Fruit fly (Drosophila melanogaster) whole organism, embryonic: ENCODE data around the gene mib1.

Experiments
- C15 ChIP-seq: fragments of 200-800 bp; sonication (Bioruptor generic); IDR thresholded peaks from 3 replicates; pipeline ENCODE4 v1.3.6; 2022; ENCODE audit warnings: missing biosample characterization, missing genetic modification characterization
- CG10321 ChIP-seq: fragments of 200-800 bp; sonication (Bioruptor generic); IDR thresholded peaks from 2 replicates; pipeline ENCODE4 v1.3.6; 2022; ENCODE audit warnings: missing biosample characterization, missing genetic modification characterization
- CG10366 ChIP-seq: fragments of 200-800 bp; sonication (Bioruptor generic); IDR thresholded peaks from 2 replicates; pipeline ENCODE4 v1.3.6; 2022; ENCODE audit warnings: missing biosample characterization, missing genetic modification characterization
- CG10431 ChIP-seq: fragments of 200-800 bp; sonication (Bioruptor generic); optimal IDR thresholded peaks from 3 replicates; lab custom pipeline; 2018; ENCODE audit warnings: missing biosample characterization, mild to moderate bottlenecking, missing genetic modification characterization
- CG10565 ChIP-seq: fragments of 200-800 bp; sonication (Bioruptor generic); optimal IDR thresholded peaks from 3 replicates; lab custom pipeline; 2016; ENCODE audit warnings: missing biosample characterization, mild to moderate bottlenecking, missing genetic modification characterization
- CG11560 ChIP-seq: fragments of 200-800 bp; sonication (Bioruptor generic); IDR thresholded peaks from 3 replicates; pipeline ENCODE4 v1.3.6; 2022; ENCODE audit warnings: missing biosample characterization, missing genetic modification characterization
- CG12659 ChIP-seq: fragments of 200-800 bp; sonication (Bioruptor generic); optimal IDR thresholded peaks from 3 replicates; lab custom pipeline; 2017; ENCODE audit warnings: mild to moderate bottlenecking, missing biosample characterization, missing genetic modification reagents, missing genetic modification characterization
- CG14014 ChIP-seq: fragments of 200-800 bp; sonication (Bioruptor generic); IDR thresholded peaks from 2 replicates; pipeline ENCODE4 v1.3.6; 2022; ENCODE audit warnings: missing biosample characterization, missing genetic modification characterization
- CG14667 ChIP-seq: fragments of 200-800 bp; sonication (Bioruptor generic); IDR thresholded peaks from 2 replicates; pipeline ENCODE4 v1.3.6; 2022; ENCODE audit warnings: missing biosample characterization, missing genetic modification characterization
- CG15696 ChIP-seq: fragments of 200-800 bp; sonication (Bioruptor generic); optimal IDR thresholded peaks from 2 replicates; lab custom pipeline; 2019; ENCODE audit warnings: missing biosample characterization, mild to moderate bottlenecking, missing genetic modification characterization, moderate library complexity
- CG16813 ChIP-seq: fragments of 200-800 bp; sonication (Bioruptor generic); IDR thresholded peaks from 3 replicates; pipeline ENCODE4 v1.3.6; 2022; ENCODE audit warnings: missing biosample characterization, missing genetic modification characterization; ENCODE audit not compliant: partially characterized antibody
- CG16863 ChIP-seq: fragments of 200-800 bp; sonication (Bioruptor generic); optimal IDR thresholded peaks from 3 replicates; lab custom pipeline; 2016; ENCODE audit warnings: missing biosample characterization, missing genetic modification characterization
- CG17385 ChIP-seq: fragments of 200-800 bp; sonication (Bioruptor generic); optimal IDR thresholded peaks from 3 replicates; lab custom pipeline; 2018; ENCODE audit warnings: missing biosample characterization, mild to moderate bottlenecking, missing genetic modification characterization
- CG18262 ChIP-seq: fragments of 200-800 bp; optimal IDR thresholded peaks from 3 replicates; lab custom pipeline; 2019; ENCODE audit warnings: missing biosample characterization, mild to moderate bottlenecking, missing genetic modification characterization, moderate library complexity
- CG4707 ChIP-seq: fragments of 200-800 bp; sonication (Bioruptor generic); optimal IDR thresholded peaks from 2 replicates; lab custom pipeline; 2018; ENCODE audit warnings: missing biosample characterization, mild to moderate bottlenecking, missing genetic modification characterization, moderate library complexity
- CG5245 ChIP-seq: fragments of 200-800 bp; sonication (Bioruptor generic); optimal IDR thresholded peaks from 3 replicates; lab custom pipeline; 2016; ENCODE audit warnings: missing biosample characterization, missing genetic modification characterization
- CG6175 ChIP-seq: fragments of 200-800 bp; sonication (Bioruptor generic); IDR thresholded peaks from 3 replicates; pipeline ENCODE4 v1.3.6; 2022; ENCODE audit warnings: missing biosample characterization, missing genetic modification characterization
- CG7786 ChIP-seq: fragments of 200-800 bp; sonication (Bioruptor generic); optimal IDR thresholded peaks from 2 replicates; lab custom pipeline; 2016; ENCODE audit warnings: missing biosample characterization, missing genetic modification characterization
- CG8281 ChIP-seq: fragments of 200-800 bp; sonication (Bioruptor generic); optimal IDR thresholded peaks from 2 replicates; lab custom pipeline; 2018; ENCODE audit warnings: missing biosample characterization, mild to moderate bottlenecking, missing genetic modification characterization, moderate library complexity
- CG8359 ChIP-seq: fragments of 200-800 bp; sonication (Bioruptor generic); optimal IDR thresholded peaks from 2 replicates; lab custom pipeline; 2017; ENCODE audit warnings: missing biosample characterization, mild to moderate bottlenecking, missing genetic modification characterization, borderline replicate concordance
- Deaf1 ChIP-seq: fragments of 200-800 bp; optimal IDR thresholded peaks from 3 replicates; lab custom pipeline; 2019; ENCODE audit warnings: missing biosample characterization, mild to moderate bottlenecking, missing genetic modification characterization, moderate library complexity
- Dip3 ChIP-seq: fragments of 200-800 bp; sonication (Bioruptor generic); optimal IDR thresholded peaks from 3 replicates; lab custom pipeline; 2016; ENCODE audit warnings: missing biosample characterization, missing genetic modification characterization
- E2f2 ChIP-seq: fragments of 200-800 bp; sonication (Bioruptor generic); IDR thresholded peaks from 2 replicates; pipeline ENCODE4 v1.3.6; 2022; ENCODE audit warnings: missing biosample characterization, missing genetic modification characterization
- Elba2 ChIP-seq: fragments of 200-800 bp; sonication (Bioruptor generic); optimal IDR thresholded peaks from 3 replicates; lab custom pipeline; 2016; ENCODE audit warnings: missing biosample characterization, missing genetic modification characterization
- Ets97D ChIP-seq: fragments of 200-800 bp; sonication (Bioruptor generic); optimal IDR thresholded peaks from 3 replicates; lab custom pipeline; 2016; ENCODE audit warnings: missing biosample characterization, missing genetic modification characterization
- HLH3B ChIP-seq: fragments of 200-800 bp; sonication (Bioruptor generic); IDR thresholded peaks from 2 replicates; pipeline ENCODE4 v1.3.6; 2022; ENCODE audit warnings: missing biosample characterization, missing genetic modification characterization
- HLHmδ ChIP-seq: fragments of 200-800 bp; sonication (Bioruptor generic); optimal IDR thresholded peaks from 2 replicates; lab custom pipeline; 2018; ENCODE audit warnings: missing biosample characterization, mild to moderate bottlenecking, missing genetic modification characterization, moderate library complexity
- Hr39 ChIP-seq: fragments of >200 bp; optimal IDR thresholded peaks from 2 replicates; lab custom pipeline; 2017
- Hr78 ChIP-seq, 2 experiments: fragments of 200-800 bp in 1 of 2; fragments of >200 bp in 1 of 2; sonication (Bioruptor generic) in 1 of 2; optimal IDR thresholded peaks; 2 replicates each; lab custom pipeline; 2017 to 2019; ENCODE audit warnings: missing biosample characterization in 2 of 2, missing genetic modification characterization in 2 of 2, mild to moderate bottlenecking in 1 of 2, moderate library complexity in 1 of 2
- Lim3 ChIP-seq: fragments of 200-800 bp; sonication (Bioruptor generic); IDR thresholded peaks from 2 replicates; pipeline ENCODE4 v1.3.6; 2022; ENCODE audit warnings: missing biosample characterization, missing genetic modification characterization
- MTF-1 ChIP-seq: fragments of 200-800 bp; sonication (Bioruptor generic); optimal IDR thresholded peaks from 2 replicates; lab custom pipeline; 2018; ENCODE audit warnings: missing biosample characterization, mild to moderate bottlenecking, missing genetic modification characterization, borderline replicate concordance
- NC2β ChIP-seq: fragments of 200-800 bp; sonication (Bioruptor generic); optimal IDR thresholded peaks from 2 replicates; lab custom pipeline; 2016; ENCODE audit warnings: missing biosample characterization, missing genetic modification characterization
- Pdp1 ChIP-seq, 2 experiments: fragments of 200-800 bp; sonication (Bioruptor generic); optimal IDR thresholded peaks; 3 replicates each; lab custom pipeline; 2016; ENCODE audit warnings: missing biosample characterization in 2 of 2, missing genetic modification characterization in 2 of 2, mild to moderate bottlenecking in 1 of 2, moderate library complexity in 1 of 2
- Tbp ChIP-seq: fragments of >200 bp; optimal IDR thresholded peaks from 2 replicates; lab custom pipeline; 2018; ENCODE audit warnings: missing biosample characterization, missing genetic modification characterization
- Usf ChIP-seq: fragments of 200-800 bp; sonication (Bioruptor generic); optimal IDR thresholded peaks from 2 replicates; lab custom pipeline; 2017; ENCODE audit warnings: missing genotype, missing biosample characterization, missing genetic modification characterization
- al ChIP-seq: fragments of 200-800 bp; sonication (Bioruptor generic); IDR thresholded peaks from 2 replicates; pipeline ENCODE4 v1.3.6; 2022; ENCODE audit warnings: missing biosample characterization, missing genetic modification characterization
- ap ChIP-seq: fragments of 200-800 bp; sonication (Bioruptor generic); IDR thresholded peaks from 2 replicates; pipeline ENCODE4 v1.3.6; 2022; ENCODE audit warnings: missing biosample characterization, missing genetic modification characterization
- ase ChIP-seq: fragments of 200-800 bp; sonication (Bioruptor generic); IDR thresholded peaks from 3 replicates; pipeline ENCODE4 v1.3.6; 2022; ENCODE audit warnings: missing biosample characterization, missing genetic modification characterization
- bab2 ChIP-seq: fragments of 200-800 bp; sonication (Bioruptor generic); optimal IDR thresholded peaks from 2 replicates; lab custom pipeline; 2016; ENCODE audit warnings: missing biosample characterization, missing genetic modification characterization
- jigr1 ChIP-seq: fragments of 200-800 bp; sonication (Bioruptor generic); IDR thresholded peaks from 3 replicates; pipeline ENCODE4 v1.3.6; 2022; ENCODE audit warnings: missing biosample characterization, missing genetic modification characterization
- nerfin-1 ChIP-seq: fragments of 200-800 bp; sonication (Bioruptor generic); optimal IDR thresholded peaks from 3 replicates; lab custom pipeline; 2019; ENCODE audit warnings: missing biosample characterization, mild to moderate bottlenecking, missing genetic modification characterization, moderate library complexity
- nom ChIP-seq: fragments of 200-800 bp; sonication (Bioruptor generic); optimal IDR thresholded peaks from 2 replicates; lab custom pipeline; 2017; ENCODE audit warnings: missing biosample characterization, missing genetic modification characterization, mild to moderate bottlenecking, moderate library complexity, missing genetic modification reagents
- p53 ChIP-seq: fragments of 200-800 bp; sonication (Bioruptor generic); optimal IDR thresholded peaks from 2 replicates; lab custom pipeline; 2016; ENCODE audit warnings: missing biosample characterization, missing genetic modification characterization
- pita ChIP-seq: fragments of 200-800 bp; sonication (Bioruptor generic); optimal IDR thresholded peaks from 2 replicates; lab custom pipeline; 2017; ENCODE audit warnings: missing biosample characterization, mild to moderate bottlenecking, missing genetic modification characterization
- sc ChIP-seq, 3 experiments: fragments of >200 bp in 2 of 3; fragments of 200-800 bp in 1 of 3; sonication (Bioruptor generic) in 1 of 3; optimal IDR thresholded peaks; 2 replicates in 2 of 3; 3 replicates in 1 of 3; lab custom pipeline; 2017; ENCODE audit warnings: mild to moderate bottlenecking in 1 of 3, missing biosample characterization in 1 of 3, missing genetic modification characterization in 1 of 3, missing genetic modification reagents in 1 of 3
- shn ChIP-seq: fragments of 200-800 bp; sonication (Bioruptor generic); optimal IDR thresholded peaks from 3 replicates; lab custom pipeline; 2016; ENCODE audit warnings: missing biosample characterization, missing genetic modification characterization
- sqz ChIP-seq: fragments of 200-800 bp; sonication (Bioruptor generic); optimal IDR thresholded peaks from 3 replicates; lab custom pipeline; 2018; ENCODE audit warnings: missing biosample characterization, mild to moderate bottlenecking, missing genetic modification characterization
- tup ChIP-seq: fragments of 200-800 bp; sonication (Bioruptor generic); optimal IDR thresholded peaks from 2 replicates; lab custom pipeline; 2016; ENCODE audit warnings: missing biosample characterization, mild to moderate bottlenecking, missing genetic modification characterization, moderate library complexity
- wek ChIP-seq: fragments of 200-800 bp; sonication (Bioruptor generic); optimal IDR thresholded peaks from 3 replicates; lab custom pipeline; 2018; ENCODE audit warnings: missing biosample characterization, mild to moderate bottlenecking, missing genetic modification characterization, moderate library complexity

Gene mib1

DNA sequence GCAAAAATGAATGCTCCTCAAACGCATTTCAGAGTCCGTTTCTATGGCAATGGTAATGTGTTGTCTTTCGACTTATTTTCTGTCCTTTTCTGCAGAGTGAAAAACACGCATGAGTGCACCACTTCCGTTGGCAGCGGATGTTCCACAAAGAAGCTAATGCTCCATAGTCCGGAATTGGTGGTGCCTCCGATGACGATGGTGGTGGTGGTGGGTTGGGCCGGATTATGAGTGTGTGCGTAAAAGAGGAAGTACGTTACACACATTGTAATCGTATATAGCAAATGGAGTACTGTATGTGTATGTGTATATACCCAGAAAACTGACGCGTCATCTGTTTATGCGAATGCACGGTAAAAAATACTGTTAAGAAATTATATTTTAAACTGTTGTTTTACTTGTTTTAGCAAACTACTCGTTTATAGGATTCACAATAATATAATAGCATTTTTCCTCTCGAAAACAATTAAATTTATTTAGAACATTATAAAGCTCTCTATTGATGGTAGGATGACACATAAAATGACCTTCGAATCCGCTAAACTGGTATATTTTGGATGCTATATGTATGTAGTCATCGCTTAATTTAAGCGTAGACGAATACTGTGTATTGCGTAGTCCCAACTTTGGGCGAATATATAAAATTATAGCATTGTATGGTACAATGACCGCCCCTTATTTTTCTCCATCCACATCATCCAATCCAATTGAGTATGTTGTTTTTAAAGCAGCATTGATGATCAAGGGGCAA lies 33.6 kb upstream of the mib1 start (continued):
- TF ChIP-seq CG6175 (GFP tag; lab: Robert Waterston, UW), result 0 out of 3 replicates have a peak, but pooled peaks have one; percentile 47
- TF ChIP-seq CG7786 (GFP tag; lab: Kevin White, UChicago), result no peak
- TF ChIP-seq Pdp1 (GFP tag; optimal IDR thresholded peaks at IDR 0.05; lab: Kevin White, UChicago), result peak in 1 of 2 experiments; percentile 14
- no peak for TF ChIP-seq shn
- 0 out of 3 replicates have a peak, but pooled peaks have one; percentile 21 for TF ChIP-seq C15 (GFP tag; lab: Robert Waterston, UW)
- no peak for TF ChIP-seq CG17385 (GFP tag; lab: Kevin White, UChicago)
- TF ChIP-seq CG15696 (tag; lab: Kevin White, UChicago), result no peak
- TF ChIP-seq al, result peak; percentile 43; the same call in 1 of the 2 replicates
- TF ChIP-seq CG16863 (GFP tag; lab: Kevin White, UChicago), result no peak
- TF ChIP-seq p53 (GFP tag; lab: Kevin White, UChicago), result no peak
- peak; percentile 45; the same call in 1 of the 2 replicates for TF ChIP-seq CG14667 (GFP tag; lab: Robert Waterston, UW)
- peak; percentile 45 for TF ChIP-seq HLHmδ (GFP tag; lab: Kevin White, UChicago)
- TF ChIP-seq CG16813 (GFP tag; lab: Robert Waterston, UW), result no peak
- TF ChIP-seq CG8281, result no peak
- TF ChIP-seq wek (GFP tag; lab: Kevin White, UChicago), result no peak
- TF ChIP-seq pita (GFP tag; lab: Kevin White, UChicago), result no peak
- no peak for TF ChIP-seq NC2β (GFP tag; lab: Kevin White, UChicago)
- TF ChIP-seq CG8359 (GFP tag; lab: Kevin White, UChicago), result peak; percentile 59
- TF ChIP-seq Ets97D, result no peak
- no peak for TF ChIP-seq CG10321 (GFP tag; lab: Robert Waterston, UW)
- TF ChIP-seq jigr1 (GFP tag; lab: Robert Waterston, UW), result no peak
- TF ChIP-seq CG14014, result peak; percentile 65
- TF ChIP-seq CG12659 (GFP tag; lab: Kevin White, UChicago), result no peak
- TF ChIP-seq tup (GFP tag; lab: Kevin White, UChicago), result no peak
- TF ChIP-seq Lim3, result no peak
- TF ChIP-seq MTF-1 (GFP tag; lab: Kevin White, UChicago), result peak; percentile 32
- TF ChIP-seq CG10431, result no peak
- TF ChIP-seq nerfin-1, result peak; percentile 28
- no peak for TF ChIP-seq Hr39 (lab: Kevin White, UChicago)
- TF ChIP-seq CG5245 (GFP tag; lab: Kevin White, UChicago), result no peak
- peak; percentile 42; the same call in 1 of the 2 replicates for TF ChIP-seq HLH3B (GFP tag; lab: Robert Waterston, UW)
- no peak for TF ChIP-seq Tbp (GFP tag; lab: Kevin White, UChicago)
- TF ChIP-seq ap (GFP tag; lab: Robert Waterston, UW), result peak; percentile 36
- no peak for TF ChIP-seq Dip3 (GFP tag; lab: Kevin White, UChicago)
- no peak for TF ChIP-seq sqz (GFP tag; lab: Kevin White, UChicago)
- peak; percentile 44 for TF ChIP-seq nom (GFP tag; lab: Kevin White, UChicago)
- no peak for TF ChIP-seq sc (optimal IDR thresholded peaks at IDR 0.05; lab: Kevin White, UChicago)
- TF ChIP-seq sc (GFP tag; optimal IDR thresholded peaks at IDR 0.05; lab: Kevin White, UChicago), result no peak
- TF ChIP-seq E2f2 (GFP tag; lab: Robert Waterston, UW), result no peak
- no peak for TF ChIP-seq Hr78 (GFP tag; optimal IDR thresholded peaks at IDR 0.05; lab: Kevin White, UChicago)
- peak; percentile 48 for TF ChIP-seq CG10366 (GFP tag; lab: Robert Waterston, UW)
- TF ChIP-seq CG18262, result peak; percentile 71
- no peak for TF ChIP-seq Usf (GFP tag; lab: Kevin White, UChicago)
- no peak for TF ChIP-seq CG11560
- no peak for TF ChIP-seq bab2 (GFP tag; lab: Kevin White, UChicago)
- TF ChIP-seq CG10565 (GFP tag; lab: Kevin White, UChicago), result no peak
- TF ChIP-seq Elba2 (GFP tag; lab: Kevin White, UChicago), result no peak
- TF ChIP-seq Deaf1, result no peak
- no peak for TF ChIP-seq CG4707 (GFP tag; lab: Kevin White, UChicago)
- TF ChIP-seq ase (GFP tag; lab: Robert Waterston, UW), result no peak; the same call in 2 of the 3 replicates
